Worm (Caenorhabditis elegans) whole organism, young adult: ENCODE data around the gene oac-10.

ENCODE experiments used
- B0035.1 ChIP-seq: sonication (generic microtip); optimal IDR thresholded peaks from 2 replicates; lab custom pipeline; 2016; ENCODE audit warnings: missing genetic modification characterization, mild to moderate bottlenecking, missing compliant biosample characterization, missing genotype, missing genetic modification reagents
- B0261.1 ChIP-seq: sonication (generic microtip); optimal IDR thresholded peaks from 2 replicates; lab custom pipeline; 2016; ENCODE audit warnings: mild to moderate bottlenecking, missing genetic modification characterization, moderate library complexity, missing compliant biosample characterization
- C06A6.2 ChIP-seq: fragments of 200-800 bp; sonication (Bioruptor generic); conservative IDR thresholded peaks from 2 replicates; pipeline ENCODE4 v1.3.6; 2022; ENCODE audit warnings: missing genetic modification characterization, missing compliant biosample characterization
- C17E4.6 ChIP-seq: fragments of 200-800 bp; sonication (Bioruptor generic); IDR thresholded peaks from 2 replicates; pipeline ENCODE4 v1.3.6; 2022; ENCODE audit warnings: missing genetic modification reagents, missing genetic modification characterization, missing compliant biosample characterization
- D2030.7 ChIP-seq: fragments of 200-800 bp; sonication (Bioruptor generic); IDR thresholded peaks from 2 replicates; pipeline ENCODE4 v1.3.6; 2022; ENCODE audit warnings: missing genetic modification reagents, missing genetic modification characterization, missing compliant biosample characterization
- F39B2.1 ChIP-seq: fragments of 200-800 bp; sonication (Bioruptor generic); IDR thresholded peaks from 2 replicates; pipeline ENCODE4 v1.3.6; 2022; ENCODE audit warnings: missing genetic modification reagents, missing genetic modification characterization, missing compliant biosample characterization
- F55B11.4 ChIP-seq: sonication (generic microtip); optimal IDR thresholded peaks from 2 replicates; lab custom pipeline; 2016; ENCODE audit warnings: missing compliant biosample characterization, missing genetic modification characterization, borderline replicate concordance; ENCODE audit not compliant: insufficient read depth
- K12H6.12 ChIP-seq: fragments of 200-800 bp; sonication (Bioruptor generic); optimal IDR thresholded peaks from 2 replicates; lab custom pipeline; 2018; ENCODE audit warnings: mild to moderate bottlenecking, missing genetic modification characterization, missing compliant biosample characterization
- Y53F4B.3 ChIP-seq: fragments of 200-800 bp; sonication (Bioruptor generic); IDR thresholded peaks from 2 replicates; pipeline ENCODE4 v1.3.6; 2022; ENCODE audit warnings: missing genetic modification reagents, missing genetic modification characterization, missing compliant biosample characterization
- Y56A3A.18 ChIP-seq: fragments of 200-800 bp; sonication (Bioruptor generic); IDR thresholded peaks from 2 replicates; pipeline ENCODE4 v1.3.6; 2022; ENCODE audit warnings: missing genetic modification reagents, missing genetic modification characterization, missing compliant biosample characterization
- aptf-2 ChIP-seq: fragments of 200-800 bp; sonication (Bioruptor generic); conservative IDR thresholded peaks from 2 replicates; pipeline ENCODE4 v1.3.6; 2022; ENCODE audit warnings: missing genetic modification reagents, missing genetic modification characterization, missing compliant biosample characterization
- attf-3 ChIP-seq: fragments of 200-800 bp; sonication (Bioruptor generic); conservative IDR thresholded peaks from 2 replicates; pipeline ENCODE4 v1.3.6; 2022; ENCODE audit warnings: missing genetic modification reagents, missing genetic modification characterization, missing compliant biosample characterization
- dpff-1 ChIP-seq: sonication (generic microtip); optimal IDR thresholded peaks from 2 replicates; lab custom pipeline; 2017; ENCODE audit warnings: mild to moderate bottlenecking, missing genetic modification characterization, missing compliant biosample characterization
- egrh-3 ChIP-seq: fragments of 200-800 bp; sonication (Bioruptor generic); IDR thresholded peaks from 2 replicates; pipeline ENCODE4 v1.3.6; 2022; ENCODE audit warnings: missing genetic modification reagents, missing genetic modification characterization, missing compliant biosample characterization
- ets-4 ChIP-seq: fragments of 200-800 bp; sonication (Bioruptor generic); optimal IDR thresholded peaks from 2 replicates; lab custom pipeline; 2018; ENCODE audit warnings: mild to moderate bottlenecking, missing genetic modification characterization, missing compliant biosample characterization
- him-1 ChIP-seq: sonication (generic microtip); optimal IDR thresholded peaks from 2 replicates; lab custom pipeline; 2016; ENCODE audit warnings: missing genotype, missing genetic modification reagents, missing genetic modification characterization, missing compliant biosample characterization
- hmg-20 ChIP-seq: fragments of 200-800 bp; sonication (Bioruptor generic); IDR thresholded peaks from 2 replicates; pipeline ENCODE4 v1.3.6; 2022; ENCODE audit warnings: missing genetic modification reagents, missing genetic modification characterization, missing compliant biosample characterization
- hrde-1 ChIP-seq: sonication (generic microtip); optimal IDR thresholded peaks from 2 replicates; lab custom pipeline; 2016; ENCODE audit warnings: missing genetic modification characterization, mild to moderate bottlenecking, missing compliant biosample characterization, moderate library complexity, missing genotype, missing genetic modification reagents, borderline replicate concordance
- lag-1 ChIP-seq: fragments of 200-800 bp; sonication (Bioruptor generic); IDR thresholded peaks from 2 replicates; pipeline ENCODE4 v1.3.6; 2022; ENCODE audit warnings: missing genetic modification reagents, missing genetic modification characterization, missing compliant biosample characterization
- let-607 ChIP-seq, 2 experiments: fragments of 200-800 bp in 1 of 2; sonication (Bioruptor generic) in 1 of 2; sonication (generic microtip) in 1 of 2; optimal IDR thresholded peaks; 2 replicates each; lab custom pipeline; 2016 to 2018; ENCODE audit warnings: mild to moderate bottlenecking in 2 of 2, missing compliant biosample characterization in 2 of 2, missing genetic modification characterization in 2 of 2, moderate library complexity in 2 of 2, missing genotype in 1 of 2
- lin-35 ChIP-seq, 3 experiments: fragments of 150-350 bp in 2 of 3; sonication (generic microtip) in 1 of 3; optimal IDR thresholded peaks; 2 replicates each; lab custom pipeline; 2014 to 2018; ENCODE audit warnings: missing biosample characterization in 3 of 3, missing genetic modification characterization in 3 of 3, missing genetic modification reagents in 3 of 3
- lir-1 ChIP-seq: fragments of 200-800 bp; sonication (Bioruptor generic); conservative IDR thresholded peaks from 2 replicates; pipeline ENCODE4 v1.3.6; 2022; ENCODE audit warnings: missing genetic modification reagents, missing genetic modification characterization, missing compliant biosample characterization
- madf-10 ChIP-seq: sonication (generic microtip); optimal IDR thresholded peaks from 2 replicates; lab custom pipeline; 2016; ENCODE audit warnings: mild to moderate bottlenecking, missing genetic modification characterization, missing compliant biosample characterization
- madf-6 ChIP-seq: fragments of 200-800 bp; sonication (Bioruptor generic); IDR thresholded peaks from 2 replicates; pipeline ENCODE4 v1.3.6; 2022; ENCODE audit warnings: missing genetic modification reagents, missing genetic modification characterization, missing compliant biosample characterization
- mes-4 ChIP-seq: sonication (generic microtip); optimal IDR thresholded peaks from 2 replicates; lab custom pipeline; 2016; ENCODE audit warnings: missing genotype, missing genetic modification characterization, missing compliant biosample characterization
- mxl-1 ChIP-seq: sonication (generic microtip); optimal IDR thresholded peaks from 2 replicates; lab custom pipeline; 2016; ENCODE audit warnings: missing genetic modification characterization, missing compliant biosample characterization
- nfyb-1 ChIP-seq: fragments of 200-800 bp; sonication (Bioruptor generic); IDR thresholded peaks from 2 replicates; pipeline ENCODE4 v1.3.6; 2022; ENCODE audit warnings: missing genetic modification reagents, missing genetic modification characterization, missing compliant biosample characterization
- nhr-179 ChIP-seq: sonication (generic microtip); optimal IDR thresholded peaks from 2 replicates; lab custom pipeline; 2016; ENCODE audit warnings: mild to moderate bottlenecking, missing genetic modification characterization, missing compliant biosample characterization
- nhr-80 ChIP-seq: sonication (generic microtip); optimal IDR thresholded peaks from 2 replicates; lab custom pipeline; 2016; ENCODE audit warnings: missing genetic modification characterization, missing compliant biosample characterization
- pha-4 ChIP-seq: fragments of 150-350 bp; sonication (generic microtip); optimal IDR thresholded peaks from 2 replicates; lab custom pipeline; 2014; ENCODE audit warnings: missing biosample characterization, missing genetic modification reagents, missing genetic modification characterization
- repo-1 ChIP-seq: sonication (generic microtip); optimal IDR thresholded peaks from 2 replicates; lab custom pipeline; 2017; ENCODE audit warnings: mild to moderate bottlenecking, missing genetic modification characterization, missing compliant biosample characterization
- sea-2 ChIP-seq: fragments of 200-800 bp; sonication (Bioruptor generic); IDR thresholded peaks from 2 replicates; pipeline ENCODE4 v1.3.6; 2022; ENCODE audit warnings: missing genetic modification characterization, missing compliant biosample characterization
- snpc-1.1 ChIP-seq: sonication (generic microtip); optimal IDR thresholded peaks from 2 replicates; lab custom pipeline; 2017; ENCODE audit warnings: missing genetic modification characterization, mild to moderate bottlenecking, missing compliant biosample characterization, antibody characterized with exemption, moderate library complexity, missing genotype, missing genetic modification reagents; ENCODE audit not compliant: insufficient read depth
- snpc-4 ChIP-seq, 5 experiments: fragments of 150-350 bp in 1 of 5; sonication (generic microtip) in 4 of 5; optimal IDR thresholded peaks; 2 replicates each; lab custom pipeline; 2014 to 2018; ENCODE audit warnings: missing genetic modification characterization in 5 of 5, missing biosample characterization in 3 of 5, antibody characterized with exemption in 2 of 5, mild to moderate bottlenecking in 2 of 5, missing compliant biosample characterization in 2 of 5, missing genotype in 2 of 5, moderate library complexity in 2 of 5, missing genetic modification reagents in 1 of 5
- tbx-9 ChIP-seq: sonication (generic microtip); optimal IDR thresholded peaks from 2 replicates; lab custom pipeline; 2016; ENCODE audit warnings: borderline replicate concordance, missing genetic modification characterization, inconsistent platforms, missing compliant biosample characterization
- xnd-1 ChIP-seq: sonication (generic microtip); optimal IDR thresholded peaks from 2 replicates; lab custom pipeline; 2016; ENCODE audit warnings: missing genotype, missing genetic modification reagents, missing genetic modification characterization, missing compliant biosample characterization
- zfh-2 ChIP-seq: fragments of 200-800 bp; sonication (Bioruptor generic); conservative IDR thresholded peaks from 2 replicates; pipeline ENCODE4 v1.3.6; 2022; ENCODE audit warnings: missing genetic modification reagents, missing genetic modification characterization, missing compliant biosample characterization
- ztf-25 ChIP-seq: fragments of 200-800 bp; sonication (Bioruptor generic); IDR thresholded peaks from 2 replicates; pipeline ENCODE4 v1.3.6; 2022; ENCODE audit warnings: missing genetic modification reagents, missing genetic modification characterization, missing compliant biosample characterization

The oac-10 gene

DNA sequence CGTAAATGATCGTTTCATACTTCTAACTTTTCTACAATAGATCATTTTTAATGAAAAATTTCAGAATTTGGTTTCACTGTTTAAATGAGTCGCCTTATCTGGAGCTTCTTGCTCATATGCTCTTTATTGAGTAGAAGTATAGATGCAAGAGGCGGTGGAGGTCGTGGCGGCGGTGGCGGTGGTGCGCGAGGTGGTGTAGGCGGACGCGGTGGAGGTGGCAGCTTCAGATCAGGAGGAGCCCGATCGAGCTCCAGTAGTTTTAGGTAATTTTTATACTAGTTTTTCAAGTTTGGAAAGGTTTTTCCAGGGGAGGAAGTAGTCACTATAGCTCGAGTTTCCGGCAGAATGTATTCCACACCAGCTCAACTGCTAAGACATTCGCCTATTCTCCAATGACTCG, 33.1 kb downstream of the oac-10 start, which contains the start of gene F53C3.3:
TSS of gene F53C3.3 (plus strand) at position 59 of the 400 bp plus-strand sequence.
- TF ChIP-seq egrh-3 (GFP tag; lab: Robert Waterston, UW) (peak; percentile 52; the same call in 1 of the 2 replicates), pha-4 (no peak)
- TF ChIP-seq, all 124 proteins: peak for 1

DNA sequence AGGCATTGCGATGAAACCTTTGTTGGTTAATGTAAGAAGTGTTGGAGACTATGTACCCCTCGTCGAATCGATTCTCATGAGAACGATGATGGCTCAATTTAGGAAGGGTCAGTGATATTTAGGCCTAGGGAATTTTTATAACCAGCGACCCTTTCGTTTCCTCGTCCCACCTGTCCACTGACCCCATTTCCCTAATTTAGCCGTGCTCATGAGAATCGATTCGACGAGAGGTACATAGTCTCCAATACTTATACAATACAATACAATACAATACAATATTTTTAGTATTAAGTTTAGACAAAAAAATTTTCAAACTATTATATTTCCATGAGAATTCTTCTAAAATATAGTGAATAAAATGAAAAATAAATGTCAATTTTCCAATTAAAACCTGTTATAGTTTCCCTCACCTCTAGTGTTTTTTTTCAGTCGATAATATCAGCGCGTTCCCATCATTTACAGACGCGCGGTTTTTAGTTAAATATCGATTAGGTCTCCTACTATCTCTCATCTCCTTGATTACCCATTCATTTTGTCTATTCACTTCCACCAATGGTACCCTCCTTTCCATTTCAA, 37.0 kb downstream of the oac-10 start, which contains the start of the genes F53C3.11 and fbxb-103:
TSS of gene F53C3.11 (minus strand) at position 101 of the 576 bp plus-strand sequence.
TSS of gene fbxb-103 (plus strand) at position 526 of the 576 bp plus-strand sequence.
- TF ChIP-seq mxl-1 (no peak), B0261.1 (tag; lab: Kevin White, UChicago) (no peak), him-1 (tag; lab: Kevin White, UChicago) (no peak), B0035.1 (tag; lab: Kevin White, UChicago) (no peak), dpff-1 (tag; lab: Kevin White, UChicago) (no peak)

DNA sequence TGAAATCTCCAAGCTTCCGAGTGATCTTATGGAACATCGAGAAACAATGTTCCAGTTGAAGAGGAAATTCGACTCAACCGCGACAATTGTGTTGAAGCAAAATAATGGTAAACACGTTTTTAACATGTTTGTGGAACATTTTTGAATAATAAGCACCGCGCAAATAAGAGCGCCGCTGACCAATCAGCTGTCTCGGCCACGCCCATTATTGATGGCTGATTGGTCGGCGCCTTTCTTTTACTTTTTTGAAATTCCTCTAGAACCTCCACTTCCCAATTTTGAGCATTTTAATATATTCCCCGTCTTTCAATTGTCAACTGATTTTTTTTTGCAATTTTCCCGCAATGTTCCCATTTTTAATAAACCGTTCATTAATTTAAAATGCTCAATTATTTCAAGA, 38.4 kb downstream of the oac-10 start:
- 0 out of 2 replicates have a peak, but pooled peaks have one; percentile 54 for TF ChIP-seq nfyb-1 (GFP tag; lab: Robert Waterston, UW)
- TF ChIP-seq madf-6 (GFP tag; lab: Robert Waterston, UW) = no peak

DNA sequence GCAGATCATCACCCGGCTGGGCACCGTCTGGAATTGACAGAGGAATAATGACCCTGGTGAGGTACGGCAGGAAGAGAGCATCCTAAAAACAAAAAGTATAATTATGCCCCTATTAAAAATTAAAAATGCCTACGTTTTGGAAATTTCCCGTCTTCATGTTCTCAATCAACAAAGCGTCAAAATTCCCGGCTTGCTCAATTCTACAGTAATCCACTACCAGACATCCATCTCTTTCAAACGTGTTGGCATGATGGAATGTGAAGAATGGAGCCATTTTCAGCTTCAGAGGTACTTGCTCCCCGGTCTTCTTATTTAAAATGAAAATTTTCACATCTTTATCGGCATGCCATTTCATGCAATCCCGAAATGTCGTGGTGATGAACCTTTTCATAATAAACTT, 39.6 kb downstream of the oac-10 start:
- TF ChIP-seq lag-1 (GFP tag; lab: Robert Waterston, UW) (no peak), Y53F4B.3 (GFP tag; lab: Robert Waterston, UW) (no peak), K12H6.12 (tag; lab: Kevin White, UChicago) (no peak), nhr-179 (tag; lab: Kevin White, UChicago) (no peak), F39B2.1 (GFP tag; lab: Robert Waterston, UW) (no peak), attf-3 (GFP tag; lab: Robert Waterston, UW) (no peak), Y56A3A.18 (GFP tag; lab: Robert Waterston, UW) (no peak), madf-10 (tag; lab: Kevin White, UChicago) (no peak), D2030.7 (no peak), C17E4.6 (GFP tag; lab: Robert Waterston, UW) (no peak), aptf-2 (GFP tag; lab: Robert Waterston, UW) (no peak), xnd-1 (tag; lab: Kevin White, UChicago) (no peak), repo-1 (tag; lab: Kevin White, UChicago) (no peak), madf-6 (GFP tag; lab: Robert Waterston, UW) (no peak), mes-4 (tag; lab: Kevin White, UChicago) (no peak), B0261.1 (tag; lab: Kevin White, UChicago) (no peak), zfh-2 (GFP tag; lab: Robert Waterston, UW) (no peak), F55B11.4 (tag; lab: Kevin White, UChicago) (no peak), lin-35 (GFP tag; optimal IDR thresholded peaks at IDR 0.05; lab: Kevin White, UChicago) (no peak)

DNA sequence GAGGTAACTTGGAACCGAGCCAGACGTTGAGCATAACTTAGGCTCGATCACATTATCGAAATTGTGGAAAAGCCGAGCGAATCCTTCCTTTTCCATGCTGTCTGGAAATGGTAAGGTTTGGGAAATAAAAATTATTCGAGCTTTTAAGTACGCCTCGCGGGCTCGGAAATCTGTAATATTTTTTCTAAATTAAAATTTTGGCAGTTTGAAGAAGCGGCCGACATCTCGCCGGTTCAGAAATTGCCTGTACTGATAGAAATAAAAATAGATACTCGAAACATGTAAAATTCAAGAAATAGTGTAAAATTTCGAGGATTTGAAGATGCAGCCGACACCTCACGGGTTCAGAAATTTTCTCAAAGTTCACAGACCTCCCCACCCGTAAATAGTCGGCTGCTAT, 41.0 kb downstream of the oac-10 start, which contains the start of gene bcmo-2:
TSS of gene bcmo-2 (minus strand) at position 101 of the 400 bp plus-strand sequence.
- TF ChIP-seq snpc-4 (GFP tag; optimal IDR thresholded peaks at IDR 0.05; lab: Kevin White, UChicago) (no peak), snpc-4 (tag; optimal IDR thresholded peaks at IDR 0.05; lab: Kevin White, UChicago) (peak in 2 of 4 experiments; percentile 1 to 35), madf-6 (GFP tag; lab: Robert Waterston, UW) (no peak)

DNA sequence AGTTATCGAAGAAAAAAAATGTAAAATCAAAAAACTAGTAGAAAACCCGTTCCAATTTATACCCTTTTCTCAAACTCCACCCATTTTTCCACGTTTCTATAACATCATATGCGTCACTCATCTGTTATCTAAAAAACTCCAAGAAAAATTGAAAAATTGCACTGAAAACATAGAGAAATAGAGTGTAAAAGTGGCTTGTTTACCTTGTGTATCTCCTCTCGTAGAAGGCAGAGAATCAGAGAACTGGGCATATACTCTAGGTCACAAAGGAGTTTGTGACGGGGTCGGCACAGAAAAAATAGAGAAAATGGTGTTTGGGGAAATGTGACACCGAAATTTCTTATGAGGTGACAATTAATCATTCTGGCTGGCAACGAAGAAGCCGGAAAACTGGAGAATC, 41.6 kb downstream of the oac-10 start:
- TF ChIP-seq tbx-9 (tag; lab: Kevin White, UChicago) (no peak), lir-1 (GFP tag; lab: Robert Waterston, UW) (no peak), nhr-80 (tag; lab: Kevin White, UChicago) (peak; percentile 87), sea-2 (GFP tag; lab: Robert Waterston, UW) (no peak), C06A6.2 (GFP tag; lab: Robert Waterston, UW) (no peak), snpc-1.1 (no peak), hrde-1 (tag; lab: Kevin White, UChicago) (no peak), hmg-20 (GFP tag; lab: Robert Waterston, UW) (no peak), let-607 (tag; optimal IDR thresholded peaks at IDR 0.05; lab: Kevin White, UChicago) (peak in 1 of 2 experiments; percentile 18), ztf-25 (GFP tag; lab: Robert Waterston, UW) (no peak), nfyb-1 (GFP tag; lab: Robert Waterston, UW) (peak; percentile 71; the same call in 1 of the 2 replicates), ets-4 (no peak)
